Worm (Caenorhabditis elegans) whole organism, L3 larva: ENCODE measurements around the gene K08D8.10.

Experiments
- fos-1 ChIP-seq: fragments of 150-350 bp; optimal IDR thresholded peaks from 2 replicates; lab custom pipeline; 2014; ENCODE audit warnings: missing biosample characterization, missing genetic modification characterization
- jun-1 ChIP-seq: fragments of 150-350 bp; optimal IDR thresholded peaks from 2 replicates; lab custom pipeline; 2014; ENCODE audit warnings: missing biosample characterization, missing genetic modification reagents, missing genetic modification characterization
- ztf-11 ChIP-seq: fragments of 150-350 bp; optimal IDR thresholded peaks from 2 replicates; lab custom pipeline; 2014; ENCODE audit warnings: missing biosample characterization, missing genetic modification characterization

DNA sequence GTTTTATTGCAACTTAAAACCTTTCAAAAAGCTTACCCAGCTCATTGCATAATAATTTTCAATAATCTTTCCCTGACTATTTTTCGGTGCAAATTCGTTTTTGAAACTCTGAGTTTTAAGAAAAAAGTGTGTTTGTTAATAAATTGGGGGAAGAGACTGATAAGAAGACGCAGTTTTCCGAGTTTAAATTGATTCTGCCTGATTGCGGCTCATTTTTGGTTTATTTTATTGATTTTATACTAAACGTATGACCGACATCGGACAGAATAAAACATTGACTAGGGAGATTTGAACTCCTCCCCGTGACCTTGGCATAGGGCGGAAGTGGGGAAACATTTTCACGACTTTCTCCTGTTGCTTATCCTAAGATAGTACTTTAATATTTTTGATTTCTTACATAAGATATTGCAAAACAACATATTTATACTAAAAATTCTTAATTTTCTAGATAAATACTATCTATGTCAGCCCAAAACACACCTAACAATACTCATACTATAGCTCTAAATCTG, 3.9 kb upstream of the K08D8.10 start, which contains the start of gene K08D8.7:
- TF ChIP-seq fos-1 (tag; lab: Kevin White, UChicago) (no peak), jun-1 (tag; lab: Kevin White, UChicago) (no peak), ztf-11 (tag; lab: Kevin White, UChicago) (no peak)
